Worm (Caenorhabditis elegans) whole organism, early embryonic: Measurements from ENCODE around the gene sumv-2.

ENCODE experiments used
- B0310.2 ChIP-seq: sonication (generic microtip); optimal IDR thresholded peaks from 2 replicates; lab custom pipeline; 2016; ENCODE audit warnings: mild to moderate bottlenecking, missing genetic modification characterization, missing compliant biosample characterization
- F13C5.2 ChIP-seq: sonication (generic microtip); optimal IDR thresholded peaks from 2 replicates; lab custom pipeline; 2017; ENCODE audit warnings: mild to moderate bottlenecking, missing genetic modification characterization, inconsistent platforms, missing compliant biosample characterization
- aly-1 ChIP-seq: sonication (generic microtip); optimal IDR thresholded peaks from 2 replicates; lab custom pipeline; 2016; ENCODE audit warnings: missing genetic modification characterization, missing compliant biosample characterization
- ama-1 ChIP-seq: fragments of 150-350 bp; optimal IDR thresholded peaks from 2 replicates; lab custom pipeline; 2014
- ceh-13 ChIP-seq: fragments of 200-800 bp; sonication (Bioruptor generic); optimal IDR thresholded peaks from 2 replicates; lab custom pipeline; 2018; ENCODE audit warnings: mild to moderate bottlenecking, missing genetic modification characterization, missing compliant biosample characterization
- ceh-36 ChIP-seq: sonication (generic microtip); optimal IDR thresholded peaks from 2 replicates; lab custom pipeline; 2016; ENCODE audit warnings: missing genetic modification characterization, inconsistent platforms, missing compliant biosample characterization
- ets-7 ChIP-seq: sonication (generic microtip); optimal IDR thresholded peaks from 2 replicates; lab custom pipeline; 2016; ENCODE audit warnings: missing genotype, missing genetic modification characterization, missing compliant biosample characterization
- flt-1 ChIP-seq: fragments of 200-800 bp; sonication (Bioruptor generic); IDR thresholded peaks from 2 replicates; pipeline ENCODE4 v1.3.6; 2022; ENCODE audit warnings: missing genetic modification characterization, missing compliant biosample characterization
- hmbx-1 ChIP-seq: sonication (generic microtip); optimal IDR thresholded peaks from 2 replicates; lab custom pipeline; 2016; ENCODE audit warnings: mild to moderate bottlenecking, missing genetic modification characterization, missing compliant biosample characterization
- hmg-4 ChIP-seq: fragments of 200-800 bp; sonication (Bioruptor generic); optimal IDR thresholded peaks from 2 replicates; lab custom pipeline; 2018; ENCODE audit warnings: mild to moderate bottlenecking, missing genetic modification characterization, missing compliant biosample characterization
- hnd-1 ChIP-seq: sonication (generic microtip); optimal IDR thresholded peaks from 2 replicates; lab custom pipeline; 2016; ENCODE audit warnings: missing genetic modification characterization, missing compliant biosample characterization
- pes-1 ChIP-seq: fragments of 200-800 bp; sonication (Bioruptor generic); IDR thresholded peaks from 2 replicates; pipeline ENCODE4 v1.3.6; 2022; ENCODE audit warnings: missing genetic modification reagents, missing genetic modification characterization, missing compliant biosample characterization
- scrt-1 ChIP-seq: fragments of 200-800 bp; sonication (Bioruptor generic); IDR thresholded peaks from 2 replicates; pipeline ENCODE4 v1.3.6; 2022; ENCODE audit warnings: missing genetic modification characterization, missing compliant biosample characterization
- sea-1 ChIP-seq: fragments of 200-800 bp; sonication (Bioruptor generic); conservative IDR thresholded peaks from 2 replicates; pipeline ENCODE4 v1.3.6; 2022; ENCODE audit warnings: missing genetic modification characterization, missing compliant biosample characterization
- tbx-11 ChIP-seq: fragments of 200-800 bp; sonication (Bioruptor generic); IDR thresholded peaks from 2 replicates; pipeline ENCODE4 v1.3.6; 2022; ENCODE audit warnings: missing genetic modification characterization, missing compliant biosample characterization
- tbx-37 ChIP-seq: fragments of 200-800 bp; sonication (Bioruptor generic); conservative IDR thresholded peaks from 2 replicates; pipeline ENCODE4 v1.3.6; 2022; ENCODE audit warnings: missing genetic modification reagents, missing genetic modification characterization, missing compliant biosample characterization
- tra-4 ChIP-seq: sonication (generic microtip); optimal IDR thresholded peaks from 2 replicates; lab custom pipeline; 2017; ENCODE audit warnings: missing genetic modification characterization, missing compliant biosample characterization

The sumv-2 gene

DNA sequence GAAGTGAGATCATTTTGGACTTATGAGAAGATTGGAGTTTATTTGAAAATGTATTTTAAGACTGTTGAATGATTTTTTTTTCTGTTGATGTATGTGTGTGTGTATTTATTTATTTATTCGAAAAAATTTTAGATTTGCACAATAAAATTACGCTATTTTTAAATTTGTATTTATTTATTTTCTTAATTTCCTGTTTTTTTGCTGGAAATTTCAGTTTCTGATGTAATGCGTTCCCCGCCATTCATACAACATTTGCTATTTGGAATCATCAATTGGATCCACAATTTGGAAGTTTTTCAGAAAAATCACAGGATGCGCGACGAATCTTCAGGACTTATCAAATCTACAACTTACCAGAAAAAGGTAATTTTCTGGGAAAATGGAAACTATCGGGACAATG lies 32.4 kb upstream of the sumv-2 start, which contains the start of gene Y61A9LA.1:
Gene Y61A9LA.1, plus strand, starts transcription at position 301 of the 400 bp plus-strand sequence.
- TF ChIP-seq tbx-11 (no peak), aly-1 (tag; lab: Kevin White, UChicago) (no peak), sea-1 (GFP tag; lab: Robert Waterston, UW) (no peak), hnd-1 (tag; lab: Kevin White, UChicago) (no peak), ceh-13 (GFP tag; lab: Kevin White, UChicago) (no peak), ama-1 (no peak), flt-1 (no peak), B0310.2 (no peak), F13C5.2 (tag; lab: Kevin White, UChicago) (no peak), scrt-1 (no peak), hmbx-1 (tag; lab: Kevin White, UChicago) (no peak), tra-4 (tag; lab: Kevin White, UChicago) (no peak), ets-7 (tag; lab: Kevin White, UChicago) (no peak), hmg-4 (GFP tag; lab: Kevin White, UChicago) (no peak)

DNA sequence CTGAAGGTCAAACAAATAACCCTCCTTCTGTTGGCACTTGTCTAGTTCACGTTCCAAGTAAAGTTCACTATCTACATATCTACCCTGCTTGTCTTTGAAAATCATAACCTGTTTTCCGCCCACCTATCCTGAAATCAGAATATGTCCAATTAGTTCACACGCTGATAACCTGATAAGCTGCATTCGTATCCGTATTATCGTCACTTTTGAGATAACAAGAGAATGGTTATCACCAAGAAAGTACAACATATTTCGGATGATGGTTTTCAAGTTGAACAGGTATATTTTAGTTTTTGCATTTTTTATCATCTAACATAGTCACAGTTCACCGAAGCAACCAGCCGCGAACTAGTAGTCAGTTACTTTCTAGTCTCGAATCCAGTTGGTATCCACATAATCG lies 26.6 kb upstream of the sumv-2 start:
- no peak for TF ChIP-seq B0310.2

DNA sequence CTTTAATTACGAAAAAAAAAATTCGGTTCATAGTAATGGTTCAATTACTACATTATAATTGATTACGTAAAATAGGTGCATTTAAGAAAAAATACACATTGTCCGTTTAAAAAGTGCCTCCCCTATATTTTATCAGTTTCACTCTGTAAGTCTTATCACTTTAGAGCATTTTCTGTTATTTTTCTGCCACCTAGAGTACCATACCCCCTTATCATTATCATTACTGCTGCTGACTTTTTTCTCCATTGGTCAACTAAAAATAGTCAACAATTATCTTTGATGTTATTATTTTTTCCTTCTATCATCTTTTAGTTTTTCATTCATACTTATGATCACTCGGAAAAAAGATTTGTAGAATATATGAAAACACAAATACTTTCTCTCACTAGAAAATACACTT lies 18.9 kb upstream of the sumv-2 start:
- no peak for TF ChIP-seq tbx-11
- TF ChIP-seq ets-7 (tag; lab: Kevin White, UChicago): no peak
- TF ChIP-seq B0310.2: no peak
- no peak for TF ChIP-seq ama-1
- TF ChIP-seq ceh-13 (GFP tag; lab: Kevin White, UChicago): no peak
- no peak for TF ChIP-seq aly-1 (tag; lab: Kevin White, UChicago)
- no peak for TF ChIP-seq hnd-1 (tag; lab: Kevin White, UChicago)
- no peak for TF ChIP-seq hmg-4 (GFP tag; lab: Kevin White, UChicago)
- no peak for TF ChIP-seq pes-1 (GFP tag; lab: Robert Waterston, UW)
- TF ChIP-seq tra-4 (tag; lab: Kevin White, UChicago): no peak
- no peak for TF ChIP-seq tbx-37 (GFP tag; lab: Robert Waterston, UW)
- TF ChIP-seq ceh-36: no peak
- TF ChIP-seq scrt-1: no peak

DNA sequence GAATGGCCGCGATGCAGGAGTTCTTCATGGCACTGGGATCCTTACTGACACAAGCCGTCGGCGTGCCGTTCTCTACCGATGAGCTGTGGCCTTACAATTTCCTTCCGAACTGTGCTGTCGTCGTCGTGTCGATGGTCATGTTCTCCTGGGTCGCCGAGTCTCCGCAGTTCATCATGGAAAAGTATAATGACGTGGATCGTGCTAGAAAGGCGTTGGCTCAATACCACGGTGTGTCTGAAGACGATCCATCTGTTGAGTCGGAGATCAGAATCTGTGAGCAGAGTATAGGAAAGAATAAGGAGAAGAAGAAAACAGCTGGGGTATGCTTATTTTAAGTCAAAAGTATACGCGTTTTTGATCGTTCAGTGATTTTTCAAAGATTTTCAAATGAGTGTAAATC lies 18.1 kb upstream of the sumv-2 start:
- TF ChIP-seq B0310.2 (no peak), tbx-37 (GFP tag; lab: Robert Waterston, UW) (no peak), tra-4 (tag; lab: Kevin White, UChicago) (no peak), F13C5.2 (tag; lab: Kevin White, UChicago) (no peak), sea-1 (GFP tag; lab: Robert Waterston, UW) (no peak), pes-1 (GFP tag; lab: Robert Waterston, UW) (no peak), aly-1 (tag; lab: Kevin White, UChicago) (no peak), flt-1 (no peak), scrt-1 (no peak), ama-1 (no peak)

DNA sequence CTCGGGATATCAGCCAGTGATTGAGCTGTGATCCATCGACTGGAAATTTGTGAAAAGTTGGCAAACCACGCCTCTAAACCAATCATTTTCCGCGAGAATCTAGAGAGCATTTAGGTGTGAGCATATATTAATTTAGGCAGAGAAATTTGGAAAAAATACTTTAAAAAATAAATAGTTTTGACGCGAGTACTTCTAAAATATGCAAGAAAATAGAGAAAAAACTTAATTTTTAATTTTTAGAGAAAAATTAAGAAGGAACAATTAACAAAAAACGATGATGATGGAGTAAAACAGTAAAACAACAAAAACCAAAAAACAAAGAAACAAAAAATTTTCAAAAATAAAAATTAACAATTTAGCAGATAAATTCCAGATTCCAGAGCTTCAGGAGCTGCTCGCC lies 10.5 kb upstream of the sumv-2 start, which contains the start of gene txt-6:
Gene txt-6, minus strand, starts transcription at position 101 of the 400 bp plus-strand sequence.
- TF ChIP-seq tra-4 (tag; lab: Kevin White, UChicago): no peak
- TF ChIP-seq tbx-11: no peak

DNA sequence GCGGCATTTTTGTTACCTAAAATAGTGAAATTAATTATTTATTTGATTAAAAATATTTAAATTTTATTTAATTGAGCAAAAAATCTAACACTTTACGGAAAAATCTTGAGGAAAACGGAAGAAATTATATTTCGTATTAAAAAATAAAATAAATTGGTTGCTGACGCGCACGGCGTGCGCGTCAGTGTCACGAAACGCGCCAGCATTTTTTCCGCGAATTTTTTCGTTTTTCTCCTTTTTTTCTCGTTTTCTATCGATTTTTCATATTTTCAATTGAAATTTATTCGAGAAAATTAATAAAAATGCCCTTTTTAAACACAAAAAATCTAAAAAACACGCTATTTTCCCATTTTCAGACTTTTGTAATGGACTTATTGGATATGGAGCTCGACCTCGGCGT lies 1.6 kb upstream of the sumv-2 start, which contains the start of the genes Y61A9LA.10 and F54D11.4:
Gene Y61A9LA.10, minus strand, starts transcription at position 16 of the 400 bp plus-strand sequence.
Gene F54D11.4, plus strand, starts transcription at position 350 of the 400 bp plus-strand sequence.
- TF ChIP-seq F13C5.2 (tag; lab: Kevin White, UChicago): peak; percentile 11
- no peak for TF ChIP-seq flt-1

DNA sequence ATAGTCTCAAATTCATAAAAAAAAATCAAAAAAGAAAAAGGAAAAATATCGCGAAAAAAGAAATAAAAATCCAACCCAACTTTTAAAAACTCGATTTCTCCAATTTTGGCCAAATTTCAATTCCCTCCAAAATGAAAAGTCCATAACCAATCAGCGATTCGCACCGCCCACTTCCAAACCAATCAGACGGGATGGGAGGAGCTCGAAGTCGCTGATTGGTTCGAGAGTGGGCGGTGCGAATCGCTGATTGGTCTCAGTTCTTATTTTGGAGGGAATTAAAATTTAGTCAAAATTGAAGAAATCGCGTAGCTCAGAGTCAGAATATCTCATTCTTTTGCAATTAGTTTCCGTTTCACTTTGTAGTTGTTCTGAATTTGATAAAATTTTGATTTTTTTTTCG lies 6.2 kb downstream of the sumv-2 start:
- TF ChIP-seq aly-1 (tag; lab: Kevin White, UChicago): no peak
- no peak for TF ChIP-seq B0310.2
- TF ChIP-seq hnd-1 (tag; lab: Kevin White, UChicago): no peak
- TF ChIP-seq ama-1: no peak
- no peak for TF ChIP-seq ceh-13 (GFP tag; lab: Kevin White, UChicago)
- TF ChIP-seq hmg-4 (GFP tag; lab: Kevin White, UChicago): no peak

DNA sequence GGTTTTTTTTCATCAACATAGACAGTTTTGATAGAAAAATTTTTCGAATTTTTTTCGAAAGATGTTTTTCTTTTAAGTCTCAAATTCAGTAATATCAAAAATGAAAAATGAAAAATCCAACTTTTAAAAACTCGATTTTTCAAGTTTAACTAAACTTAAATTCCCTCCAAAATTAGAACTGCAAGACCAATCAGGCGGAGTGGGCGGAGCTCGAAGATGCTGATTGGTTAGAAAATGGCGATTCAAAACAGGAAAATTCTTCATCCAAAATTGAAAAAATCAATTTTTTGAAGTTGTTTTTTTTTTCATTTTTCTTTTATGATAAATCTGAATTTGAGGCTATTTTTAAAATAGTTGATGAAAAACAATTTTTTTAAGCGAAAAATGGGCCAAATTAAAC lies 7.4 kb downstream of the sumv-2 start:
- TF ChIP-seq ceh-13 (GFP tag; lab: Kevin White, UChicago) (no peak), F13C5.2 (tag; lab: Kevin White, UChicago) (no peak), B0310.2 (no peak), ets-7 (tag; lab: Kevin White, UChicago) (no peak), tbx-11 (no peak), pes-1 (GFP tag; lab: Robert Waterston, UW) (no peak), ceh-36 (no peak), aly-1 (tag; lab: Kevin White, UChicago) (no peak), hnd-1 (tag; lab: Kevin White, UChicago) (no peak), flt-1 (no peak), sea-1 (GFP tag; lab: Robert Waterston, UW) (no peak), tra-4 (tag; lab: Kevin White, UChicago) (no peak), ama-1 (no peak), scrt-1 (no peak), tbx-37 (GFP tag; lab: Robert Waterston, UW) (no peak)

DNA sequence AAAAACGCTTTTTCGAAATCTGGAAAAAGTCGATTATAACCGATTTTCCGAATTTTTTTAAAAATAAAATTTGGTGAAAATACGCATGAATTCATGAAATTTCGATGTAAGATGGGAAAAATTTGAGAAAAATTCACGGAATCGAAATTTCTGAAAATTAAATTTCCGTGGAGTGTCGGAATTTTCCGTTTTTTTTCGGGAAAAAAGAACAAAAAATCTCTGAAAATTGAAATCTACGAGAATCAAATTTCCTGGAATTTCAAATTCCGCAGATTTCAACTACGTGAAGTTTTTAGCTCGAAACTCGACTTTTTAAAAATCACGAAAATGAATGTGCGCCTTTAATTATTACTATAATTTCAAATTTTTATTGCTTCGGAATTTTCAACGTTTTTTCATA lies 9.0 kb downstream of the sumv-2 start:
- TF ChIP-seq sea-1 (GFP tag; lab: Robert Waterston, UW) (no peak), scrt-1 (no peak), aly-1 (tag; lab: Kevin White, UChicago) (no peak), tbx-37 (GFP tag; lab: Robert Waterston, UW) (no peak), pes-1 (GFP tag; lab: Robert Waterston, UW) (no peak), tbx-11 (no peak), ceh-36 (no peak)
